Worm (Caenorhabditis elegans) whole organism, midembryonic: Measurements from ENCODE around the gene C35B1.3.

ENCODE experiments used
- T22C8.4 ChIP-seq: fragments of 200-800 bp; sonication (Bioruptor generic); IDR thresholded peaks from 2 replicates; pipeline ENCODE4 v1.3.6; 2022; ENCODE audit warnings: missing genetic modification characterization, missing compliant biosample characterization
- cog-1 ChIP-seq: sonication (generic microtip); optimal IDR thresholded peaks from 2 replicates; lab custom pipeline; 2016; ENCODE audit warnings: missing genetic modification characterization, missing compliant biosample characterization
- flt-1 ChIP-seq: fragments of 200-800 bp; sonication (Bioruptor generic); IDR thresholded peaks from 2 replicates; pipeline ENCODE4 v1.3.6; 2022; ENCODE audit warnings: missing genetic modification characterization, missing compliant biosample characterization
- klf-2 ChIP-seq: fragments of 200-800 bp; sonication (Bioruptor generic); conservative IDR thresholded peaks from 2 replicates; pipeline ENCODE4 v1.3.6; 2022; ENCODE audit warnings: missing genetic modification reagents, missing genetic modification characterization, missing compliant biosample characterization
- med-1 ChIP-seq: sonication (generic microtip); optimal IDR thresholded peaks from 2 replicates; lab custom pipeline; 2017; ENCODE audit warnings: missing genetic modification characterization, mild to moderate bottlenecking, missing compliant biosample characterization, antibody characterized with exemption, missing genetic modification reagents; ENCODE audit not compliant: insufficient read depth
- ref-1 ChIP-seq: fragments of 200-800 bp; sonication (Bioruptor generic); conservative IDR thresholded peaks from 2 replicates; pipeline ENCODE4 v1.3.6; 2022; ENCODE audit warnings: missing genetic modification reagents, missing genetic modification characterization, missing compliant biosample characterization
- tab-1 ChIP-seq: fragments of 200-800 bp; sonication (Bioruptor generic); IDR thresholded peaks from 2 replicates; pipeline ENCODE4 v1.3.6; 2022; ENCODE audit warnings: missing genetic modification characterization, missing compliant biosample characterization
- ztf-23 ChIP-seq: fragments of 200-800 bp; sonication (Bioruptor generic); IDR thresholded peaks from 2 replicates; pipeline ENCODE4 v1.3.6; 2022; ENCODE audit warnings: missing genetic modification reagents, missing genetic modification characterization, missing compliant biosample characterization
- ztf-29 ChIP-seq: fragments of 200-800 bp; sonication (Bioruptor generic); IDR thresholded peaks from 2 replicates; pipeline ENCODE4 v1.3.6; 2022; ENCODE audit warnings: missing genetic modification reagents, missing genetic modification characterization, missing compliant biosample characterization

Gene C35B1.3

ce11 chrIV:4080846-4081245 lies at the start of gene C35B1.3, which contains the start of gene C35B1.9:
C35B1.3 (plus strand) TSS chrIV:4081151.
C35B1.9 (minus strand) TSS chrIV:4080946.
- TF ChIP-seq ztf-23 (GFP tag; lab: Robert Waterston, UW) (no peak), ref-1 (GFP tag; lab: Robert Waterston, UW) (no peak), ztf-29 (GFP tag; lab: Robert Waterston, UW) (no peak), klf-2 (no peak), tab-1 (GFP tag; lab: Robert Waterston, UW) (no peak), med-1 (GFP tag; lab: Kevin White, UChicago) (no peak), cog-1 (no peak), T22C8.4 (no peak)

- TF ChIP-seq med-1 (GFP tag; lab: Kevin White, UChicago) (no peak), tab-1 (GFP tag; lab: Robert Waterston, UW) (no peak), cog-1 (no peak), ztf-29 (GFP tag; lab: Robert Waterston, UW) (no peak), T22C8.4 (no peak), flt-1 (GFP tag; lab: Robert Waterston, UW) (no peak)
These were observed 48.6 kb upstream of the C35B1.3 start for ce11 chrIV:4032350-4032749.

- TF ChIP-seq ztf-23 (GFP tag; lab: Robert Waterston, UW), result no peak
- TF ChIP-seq ztf-29 (GFP tag; lab: Robert Waterston, UW), result no peak
- no peak for TF ChIP-seq T22C8.4
- TF ChIP-seq ref-1 (GFP tag; lab: Robert Waterston, UW), result no peak
- no peak for TF ChIP-seq tab-1 (GFP tag; lab: Robert Waterston, UW)
- no peak for TF ChIP-seq klf-2
These were observed 47.5 kb upstream of the C35B1.3 start for ce11 chrIV:4033490-4033889.

- 0 out of 2 replicates have a peak, but pooled peaks have one; percentile 16 for TF ChIP-seq flt-1 (GFP tag; lab: Robert Waterston, UW)
- no peak for TF ChIP-seq klf-2
These were observed 46.1 kb upstream of the C35B1.3 start, which contains the start of gene hlh-30 for ce11 chrIV:4034883-4035282. hlh-30 (minus strand) TSS chrIV:4034951.

- TF ChIP-seq T22C8.4 (no peak), cog-1 (no peak), med-1 (GFP tag; lab: Kevin White, UChicago) (no peak), tab-1 (GFP tag; lab: Robert Waterston, UW) (no peak), flt-1 (GFP tag; lab: Robert Waterston, UW) (no peak), ref-1 (GFP tag; lab: Robert Waterston, UW) (no peak), ztf-29 (GFP tag; lab: Robert Waterston, UW) (no peak), klf-2 (no peak), ztf-23 (GFP tag; lab: Robert Waterston, UW) (no peak)
These were observed 41.0 kb upstream of the C35B1.3 start, which contains the start of gene F35F11.2 for ce11 chrIV:4039984-4040383. F35F11.2 (plus strand) TSS chrIV:4040284.

- TF ChIP-seq ztf-29 (GFP tag; lab: Robert Waterston, UW), result no peak
- no peak for TF ChIP-seq tab-1 (GFP tag; lab: Robert Waterston, UW)
- no peak for TF ChIP-seq klf-2
- no peak for TF ChIP-seq flt-1 (GFP tag; lab: Robert Waterston, UW)
- TF ChIP-seq ztf-23 (GFP tag; lab: Robert Waterston, UW), result no peak
- TF ChIP-seq cog-1, result no peak
- TF ChIP-seq ref-1 (GFP tag; lab: Robert Waterston, UW), result no peak
- TF ChIP-seq T22C8.4, result no peak
- no peak for TF ChIP-seq med-1 (GFP tag; lab: Kevin White, UChicago)
These were observed 39.9 kb upstream of the C35B1.3 start for ce11 chrIV:4041006-4041405.

- TF ChIP-seq flt-1 (GFP tag; lab: Robert Waterston, UW), result no peak
- TF ChIP-seq ztf-23 (GFP tag; lab: Robert Waterston, UW), result peak; percentile 60; the same call in 1 of the 2 replicates
- no peak for TF ChIP-seq T22C8.4
These were observed 38.7 kb upstream of the C35B1.3 start, which contains the start of gene cdc-73 for ce11 chrIV:4042274-4042673. cdc-73 (plus strand) TSS chrIV:4042575.

ce11 chrIV:4047628-4048027 lies 33.3 kb upstream of the C35B1.3 start:
- no peak for TF ChIP-seq klf-2
- no peak for TF ChIP-seq tab-1 (GFP tag; lab: Robert Waterston, UW)
- TF ChIP-seq flt-1 (GFP tag; lab: Robert Waterston, UW), result no peak
- no peak for TF ChIP-seq cog-1
- TF ChIP-seq ztf-29 (GFP tag; lab: Robert Waterston, UW), result no peak
- TF ChIP-seq med-1 (GFP tag; lab: Kevin White, UChicago), result no peak
- no peak for TF ChIP-seq ref-1 (GFP tag; lab: Robert Waterston, UW)
- TF ChIP-seq ztf-23 (GFP tag; lab: Robert Waterston, UW), result no peak
- TF ChIP-seq T22C8.4, result no peak

- TF ChIP-seq flt-1 (GFP tag; lab: Robert Waterston, UW) (peak; percentile 72; the same call in 1 of the 2 replicates), ztf-23 (GFP tag; lab: Robert Waterston, UW) (0 out of 2 replicates have a peak, but pooled peaks have one; percentile 31), cog-1 (peak; percentile 52), tab-1 (GFP tag; lab: Robert Waterston, UW) (no peak)
These were observed 31.5 kb upstream of the C35B1.3 start, which contains the start of gene pcn-1 for ce11 chrIV:4049398-4049998. pcn-1 (minus strand) TSS chrIV:4049448.

ce11 chrIV:4051539-4051938 lies 29.4 kb upstream of the C35B1.3 start, which contains the start of gene wrt-5:
wrt-5 (minus strand) TSS chrIV:4051639.
- no peak for TF ChIP-seq ztf-23 (GFP tag; lab: Robert Waterston, UW)
- TF ChIP-seq med-1 (GFP tag; lab: Kevin White, UChicago), result no peak
- TF ChIP-seq cog-1, result no peak
- TF ChIP-seq ztf-29 (GFP tag; lab: Robert Waterston, UW), result no peak
- no peak for TF ChIP-seq tab-1 (GFP tag; lab: Robert Waterston, UW)
- no peak for TF ChIP-seq klf-2
- no peak for TF ChIP-seq ref-1 (GFP tag; lab: Robert Waterston, UW)
- no peak for TF ChIP-seq flt-1 (GFP tag; lab: Robert Waterston, UW)
- no peak for TF ChIP-seq T22C8.4
